Fruit fly (Drosophila melanogaster): ENCODE data around the gene Nagk.

Gene Nagk

dm6 chr3R:15328083-15328779 is 14.8 kb downstream of the Nagk start, which contains the start of the genes CG6236 and ea:
CG6236 (minus strand) TSS chr3R:15328269.
ea (plus strand) TSS chr3R:15328729.
- TF ChIP-seq pan (optimal IDR thresholded peaks at IDR 0.05) (no peak), CG8478 (optimal IDR thresholded peaks at IDR 0.05) (no peak), Dll (optimal IDR thresholded peaks at IDR 0.05) (no peak), EcR (GFP tag; optimal IDR thresholded peaks at IDR 0.05) (no peak), psq (optimal IDR thresholded peaks at IDR 0.05) (no peak), usp (GFP tag; optimal IDR thresholded peaks at IDR 0.05) (no peak)

- TF ChIP-seq psq (optimal IDR thresholded peaks at IDR 0.05) = no peak
- no peak for TF ChIP-seq pan (optimal IDR thresholded peaks at IDR 0.05)
- TF ChIP-seq Dll (optimal IDR thresholded peaks at IDR 0.05) = no peak
- TF ChIP-seq usp (GFP tag; optimal IDR thresholded peaks at IDR 0.05) = no peak
- no peak for TF ChIP-seq CG8478 (optimal IDR thresholded peaks at IDR 0.05)
Observed at dm6 chr3R:15320747-15321085, 22.3 kb downstream of the Nagk start, which contains the start of gene ear. ear (plus strand) TSS chr3R:15320756.

DNA sequence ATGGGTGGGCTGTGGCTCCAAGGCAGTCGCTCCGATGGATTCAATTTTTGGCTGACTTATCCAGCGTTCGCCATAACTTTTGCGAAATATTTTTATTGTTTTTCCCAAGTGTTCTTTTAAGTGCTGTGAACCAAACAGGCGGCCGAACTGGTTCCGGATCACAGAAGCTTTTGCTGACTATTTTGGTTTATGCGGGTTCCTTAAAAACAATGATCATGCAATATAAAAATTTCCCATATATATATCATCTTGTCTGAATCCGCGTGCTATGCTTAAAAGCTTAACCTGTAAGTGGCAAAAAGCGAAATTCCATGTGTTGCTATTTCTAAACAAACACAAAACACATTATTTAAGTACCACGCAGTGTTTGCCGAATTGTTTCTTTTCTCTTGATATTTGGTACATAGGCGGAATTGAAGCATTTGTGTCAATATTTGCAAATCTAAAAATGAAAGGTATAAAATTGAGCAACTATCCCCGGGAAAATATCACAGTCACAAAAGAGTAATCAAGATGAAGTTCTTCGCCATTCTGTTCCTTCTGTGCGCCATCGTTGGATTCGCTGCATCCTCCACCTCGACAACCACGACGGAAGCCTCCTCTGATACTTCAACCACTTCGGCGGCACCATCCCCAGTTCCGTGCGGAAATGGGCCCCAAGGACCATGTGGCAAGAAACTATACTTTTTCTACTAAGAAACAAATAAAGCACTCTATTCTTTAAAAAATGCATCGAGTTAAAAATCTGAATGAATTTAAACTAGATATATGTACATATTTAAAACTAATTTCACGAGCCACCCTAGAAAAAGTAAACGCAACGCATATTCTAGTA is 22.9 kb downstream of the Nagk start, which contains the start of the genes CG6276 and CG44040:
Gene CG6276 (minus strand): TSS at position 158 of the 835 bp plus-strand sequence.
Gene CG44040 (plus strand): TSS at position 467 of the 835 bp plus-strand sequence.
- TF ChIP-seq psq (optimal IDR thresholded peaks at IDR 0.05) = no peak
- no peak for TF ChIP-seq pan (optimal IDR thresholded peaks at IDR 0.05)

dm6 chr3R:15316326-15316725 is 26.7 kb downstream of the Nagk start, which contains the start of gene CG14866:
CG14866 (plus strand) TSS chr3R:15316471.
- TF ChIP-seq EcR (GFP tag; optimal IDR thresholded peaks at IDR 0.05) (no peak), usp (GFP tag; optimal IDR thresholded peaks at IDR 0.05) (no peak), pan (optimal IDR thresholded peaks at IDR 0.05) (no peak), Dll (optimal IDR thresholded peaks at IDR 0.05) (no peak), CG8478 (optimal IDR thresholded peaks at IDR 0.05) (no peak), psq (optimal IDR thresholded peaks at IDR 0.05) (no peak)

dm6 chr3R:15313836-15314235 is 29.2 kb downstream of the Nagk start:
- TF ChIP-seq EcR (GFP tag; optimal IDR thresholded peaks at IDR 0.05) = no peak
- TF ChIP-seq psq (optimal IDR thresholded peaks at IDR 0.05) = no peak
- no peak for TF ChIP-seq Dll (optimal IDR thresholded peaks at IDR 0.05)
- no peak for TF ChIP-seq usp (GFP tag; optimal IDR thresholded peaks at IDR 0.05)

- TF ChIP-seq usp (GFP tag; optimal IDR thresholded peaks at IDR 0.05) (no peak), pan (optimal IDR thresholded peaks at IDR 0.05) (no peak), Dll (optimal IDR thresholded peaks at IDR 0.05) (no peak), EcR (GFP tag; optimal IDR thresholded peaks at IDR 0.05) (no peak), CG8478 (optimal IDR thresholded peaks at IDR 0.05) (no peak), psq (optimal IDR thresholded peaks at IDR 0.05) (no peak)
Observed at dm6 chr3R:15310695-15311094, 32.4 kb downstream of the Nagk start.

DNA sequence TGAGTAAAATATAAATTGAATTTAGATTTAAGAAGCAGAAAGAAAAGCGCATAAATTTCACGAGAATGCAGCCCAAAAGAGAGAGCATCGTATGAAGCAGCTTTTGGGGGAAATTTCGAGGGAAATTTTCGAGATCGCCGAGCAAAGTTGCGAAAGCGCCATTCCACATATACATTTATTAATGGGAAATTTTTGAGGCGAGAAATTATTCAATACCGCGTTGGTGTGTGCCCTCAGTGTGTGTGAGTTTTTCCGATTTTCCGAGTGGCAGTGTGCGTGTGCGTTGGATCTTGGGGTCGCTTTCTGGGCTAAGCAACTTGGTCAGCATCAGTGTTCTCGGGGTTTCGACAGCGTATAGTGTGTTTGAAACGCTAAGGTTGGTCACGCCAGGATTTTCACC is 33.1 kb downstream of the Nagk start, which contains the start of gene Tm2:
Gene Tm2 (plus strand): TSS at position 270 of the 400 bp plus-strand sequence.
- TF ChIP-seq psq (optimal IDR thresholded peaks at IDR 0.05) = no peak
- TF ChIP-seq CG8478 (optimal IDR thresholded peaks at IDR 0.05) = no peak
- TF ChIP-seq EcR (GFP tag; optimal IDR thresholded peaks at IDR 0.05) = no peak
- no peak for TF ChIP-seq pan (optimal IDR thresholded peaks at IDR 0.05)
- TF ChIP-seq usp (GFP tag; optimal IDR thresholded peaks at IDR 0.05) = no peak
- TF ChIP-seq Dll (optimal IDR thresholded peaks at IDR 0.05) = no peak

dm6 chr3R:15305246-15305645 is 37.8 kb downstream of the Nagk start:
- TF ChIP-seq CG8478 (optimal IDR thresholded peaks at IDR 0.05) (no peak), usp (GFP tag; optimal IDR thresholded peaks at IDR 0.05) (no peak), Dll (optimal IDR thresholded peaks at IDR 0.05) (no peak), pan (optimal IDR thresholded peaks at IDR 0.05) (no peak), EcR (GFP tag; optimal IDR thresholded peaks at IDR 0.05) (no peak), psq (optimal IDR thresholded peaks at IDR 0.05) (no peak)

- no peak for TF ChIP-seq Dll (optimal IDR thresholded peaks at IDR 0.05)
- TF ChIP-seq usp (GFP tag; optimal IDR thresholded peaks at IDR 0.05) = no peak
- no peak for TF ChIP-seq CG8478 (optimal IDR thresholded peaks at IDR 0.05)
- TF ChIP-seq EcR (GFP tag; optimal IDR thresholded peaks at IDR 0.05) = no peak
- TF ChIP-seq pan (optimal IDR thresholded peaks at IDR 0.05) = no peak
- TF ChIP-seq psq (optimal IDR thresholded peaks at IDR 0.05) = no peak
Observed at dm6 chr3R:15297904-15298303, 45.2 kb downstream of the Nagk start.

DNA sequence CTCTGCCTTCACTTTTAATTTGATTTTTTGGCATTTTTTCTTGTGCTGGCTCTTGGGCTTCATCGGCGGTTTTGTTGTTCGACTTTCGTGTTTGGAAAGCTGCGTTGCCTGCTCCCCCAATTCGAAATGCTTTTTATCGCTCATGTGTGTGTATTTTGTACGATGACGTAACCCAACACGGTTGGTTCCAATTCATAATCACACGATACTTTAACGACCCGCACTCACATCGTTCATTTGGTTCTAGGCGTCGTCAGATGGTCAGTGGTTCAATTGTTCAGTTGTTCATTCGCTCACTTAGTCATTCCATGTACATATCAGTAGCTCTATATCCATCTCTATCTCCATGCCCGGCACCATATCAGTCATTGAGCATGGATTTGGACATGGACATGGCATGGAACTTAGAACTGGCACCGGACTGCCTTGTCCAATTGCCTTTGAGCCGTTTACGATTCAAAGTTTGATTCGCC is 49.1 kb downstream of the Nagk start:
- no peak for TF ChIP-seq usp (GFP tag; optimal IDR thresholded peaks at IDR 0.05)
- no peak for TF ChIP-seq EcR (GFP tag; optimal IDR thresholded peaks at IDR 0.05)
- no peak for TF ChIP-seq pan (optimal IDR thresholded peaks at IDR 0.05)
- TF ChIP-seq Dll (optimal IDR thresholded peaks at IDR 0.05) = no peak
- no peak for TF ChIP-seq psq (optimal IDR thresholded peaks at IDR 0.05)
- no peak for TF ChIP-seq CG8478 (optimal IDR thresholded peaks at IDR 0.05)

dm6 chr3R:15293005-15293877 is 49.8 kb downstream of the Nagk start:
- TF ChIP-seq CG8478 (optimal IDR thresholded peaks at IDR 0.05) = no peak
- no peak for TF ChIP-seq EcR (GFP tag; optimal IDR thresholded peaks at IDR 0.05)
- TF ChIP-seq psq (optimal IDR thresholded peaks at IDR 0.05) = no peak
- no peak for TF ChIP-seq Dll (optimal IDR thresholded peaks at IDR 0.05)
- TF ChIP-seq pan (optimal IDR thresholded peaks at IDR 0.05) = no peak
- no peak for TF ChIP-seq usp (GFP tag; optimal IDR thresholded peaks at IDR 0.05)
